Fruit fly (Drosophila melanogaster) whole organism, wandering third instar larva: ENCODE measurements around the gene Atg18a.

Source experiments
- Abd-B ChIP-seq: fragments of >200 bp; optimal IDR thresholded peaks from 2 replicates; lab custom pipeline; 2017; ENCODE audit warnings: missing biosample characterization, missing genetic modification characterization
- CG32264 ChIP-seq: fragments of 200-800 bp; sonication (Bioruptor generic); optimal IDR thresholded peaks from 2 replicates; lab custom pipeline; 2016; ENCODE audit warnings: missing biosample characterization, missing genetic modification characterization
- CG9705 ChIP-seq: fragments of 200-800 bp; sonication (Bioruptor generic); optimal IDR thresholded peaks from 2 replicates; lab custom pipeline; 2018; ENCODE audit warnings: missing biosample characterization, mild to moderate bottlenecking, missing genetic modification characterization
- CrebA ChIP-seq: fragments of 200-800 bp; sonication (Bioruptor generic); optimal IDR thresholded peaks from 2 replicates; lab custom pipeline; 2016; ENCODE audit warnings: missing biosample characterization, mild to moderate bottlenecking, missing genetic modification characterization, borderline replicate concordance
- Dif ChIP-seq: fragments of 200-275, 200-300 bp; sonication (Bioruptor generic); optimal IDR thresholded peaks from 2 replicates; lab custom pipeline; 2018; ENCODE audit warnings: missing biosample characterization, missing genetic modification characterization; ENCODE audit not compliant: partially characterized antibody
- GATAd ChIP-seq: sonication (Bioruptor generic); optimal IDR thresholded peaks from 2 replicates; lab custom pipeline; 2016; ENCODE audit warnings: missing biosample characterization, missing genetic modification characterization
- HLH106 ChIP-seq: fragments of 200-800 bp; optimal IDR thresholded peaks from 3 replicates; lab custom pipeline; 2019; ENCODE audit warnings: missing biosample characterization, mild to moderate bottlenecking, missing genetic modification characterization, moderate library complexity
- Hnf4 ChIP-seq: fragments of 200-800 bp; sonication (Bioruptor generic); optimal IDR thresholded peaks from 2 replicates; lab custom pipeline; 2016; ENCODE audit warnings: missing biosample characterization, mild to moderate bottlenecking, missing genetic modification characterization
- Hr78 ChIP-seq: fragments of >200 bp; optimal IDR thresholded peaks from 2 replicates; lab custom pipeline; 2017; ENCODE audit warnings: missing biosample characterization, missing genetic modification characterization
- Hr83 ChIP-seq: fragments of 200-300 bp; sonication (Bioruptor generic); optimal IDR thresholded peaks from 2 replicates; lab custom pipeline; 2016; ENCODE audit warnings: missing biosample characterization, mild to moderate bottlenecking, missing genetic modification characterization, moderate library complexity; ENCODE audit not compliant: poor library complexity, severe bottlenecking
- Jra ChIP-seq: sonication (Bioruptor generic); optimal IDR thresholded peaks from 2 replicates; lab custom pipeline; 2016; ENCODE audit warnings: missing biosample characterization, missing genetic modification characterization
- Mio ChIP-seq: sonication (Bioruptor generic); optimal IDR thresholded peaks from 2 replicates; lab custom pipeline; 2016; ENCODE audit warnings: missing biosample characterization, missing genetic modification characterization
- Myc ChIP-seq: fragments of >200 bp; optimal IDR thresholded peaks from 2 replicates; lab custom pipeline; 2017
- N ChIP-seq: fragments of >200 bp; optimal IDR thresholded peaks from 2 replicates; lab custom pipeline; 2018; ENCODE audit warnings: missing biosample characterization, missing external identifiers, missing genetic modification characterization
- OdsH ChIP-seq: fragments of 200-800 bp; sonication (Bioruptor generic); optimal IDR thresholded peaks from 2 replicates; lab custom pipeline; 2016; ENCODE audit warnings: missing biosample characterization, mild to moderate bottlenecking, missing genetic modification characterization
- Rel ChIP-seq, 2 experiments: fragments of 200-800 bp; sonication (Bioruptor generic) in 1 of 2; optimal IDR thresholded peaks; 2 replicates in 1 of 2; 3 replicates in 1 of 2; lab custom pipeline; 2016 to 2019; ENCODE audit warnings: mild to moderate bottlenecking in 2 of 2, missing biosample characterization in 2 of 2, missing genetic modification characterization in 2 of 2, moderate library complexity in 1 of 2
- Sp1 ChIP-seq: fragments of 200-800 bp; sonication (Bioruptor generic); optimal IDR thresholded peaks from 3 replicates; lab custom pipeline; 2019; ENCODE audit warnings: missing biosample characterization, mild to moderate bottlenecking, missing genetic modification characterization, moderate library complexity
- Vsx2 ChIP-seq: fragments of 200-300, 225-300 bp; sonication (Bioruptor generic); optimal IDR thresholded peaks from 2 replicates; lab custom pipeline; 2018; ENCODE audit warnings: missing biosample characterization, missing genetic modification characterization; ENCODE audit not compliant: partially characterized antibody
- br ChIP-seq: fragments of 200-800 bp; sonication (Bioruptor generic); optimal IDR thresholded peaks from 2 replicates; lab custom pipeline; 2016; ENCODE audit warnings: missing biosample characterization, missing genetic modification characterization
- brk ChIP-seq: fragments of 200-800 bp; sonication (Bioruptor generic); optimal IDR thresholded peaks from 2 replicates; lab custom pipeline; 2016; ENCODE audit warnings: missing biosample characterization, mild to moderate bottlenecking, missing genetic modification characterization
- dl ChIP-seq, 2 experiments: fragments of 175-275, 200-275 bp in 1 of 2; fragments of 200-275 bp in 1 of 2; sonication (Bioruptor generic); optimal IDR thresholded peaks; lab custom pipeline; 2018; ENCODE audit warnings: mild to moderate bottlenecking in 2 of 2, missing biosample characterization in 2 of 2, missing genetic modification characterization in 2 of 2, moderate library complexity in 2 of 2; ENCODE audit not compliant: partially characterized antibody in 2 of 2, insufficient read depth in 1 of 2
- dmrt93B ChIP-seq: fragments of 200-800 bp; sonication (Bioruptor generic); optimal IDR thresholded peaks from 2 replicates; lab custom pipeline; 2018; ENCODE audit warnings: missing biosample characterization, mild to moderate bottlenecking, missing genetic modification characterization
- dsf ChIP-seq: sonication (Bioruptor generic); optimal IDR thresholded peaks from 2 replicates; lab custom pipeline; 2016; ENCODE audit warnings: missing biosample characterization, missing genetic modification characterization, borderline replicate concordance
- ey ChIP-seq: fragments of 200-800 bp; sonication (Bioruptor generic); optimal IDR thresholded peaks from 2 replicates; lab custom pipeline; 2016; ENCODE audit warnings: missing biosample characterization, missing genetic modification characterization
- foxo ChIP-seq, 2 experiments: fragments of 200-800 bp; sonication (Bioruptor generic); optimal IDR thresholded peaks; 2 replicates in 1 of 2; 3 replicates in 1 of 2; lab custom pipeline; 2016 to 2017; ENCODE audit warnings: missing biosample characterization in 2 of 2, missing genetic modification characterization in 2 of 2
- fru ChIP-seq: fragments of 200-800 bp; sonication (Bioruptor generic); optimal IDR thresholded peaks from 3 replicates; lab custom pipeline; 2016; ENCODE audit warnings: missing biosample characterization, mild to moderate bottlenecking, missing genetic modification characterization
- h ChIP-seq: fragments of 200-800 bp; sonication (Bioruptor generic); optimal IDR thresholded peaks from 3 replicates; lab custom pipeline; 2016; ENCODE audit warnings: missing biosample characterization, mild to moderate bottlenecking, missing genetic modification characterization
- jim ChIP-seq: fragments of 175-275, 200-325 bp; sonication (Bioruptor generic); optimal IDR thresholded peaks from 2 replicates; lab custom pipeline; 2016; ENCODE audit warnings: missing biosample characterization, mild to moderate bottlenecking, missing genetic modification characterization
- lola ChIP-seq: fragments of >200 bp; optimal IDR thresholded peaks from 2 replicates; lab custom pipeline; 2017; ENCODE audit warnings: missing biosample characterization, missing genetic modification characterization
- pan ChIP-seq: fragments of >200 bp; optimal IDR thresholded peaks from 2 replicates; lab custom pipeline; 2017
- psq ChIP-seq: fragments of 200-800 bp; sonication (Bioruptor generic); optimal IDR thresholded peaks from 3 replicates; lab custom pipeline; 2017; ENCODE audit warnings: missing biosample characterization, mild to moderate bottlenecking, missing genetic modification characterization, moderate library complexity
- rgr ChIP-seq: fragments of 200-800 bp; sonication (Bioruptor generic); optimal IDR thresholded peaks from 3 replicates; lab custom pipeline; 2016; ENCODE audit warnings: missing biosample characterization, mild to moderate bottlenecking, missing genetic modification characterization
- sage ChIP-seq: fragments of 200-800 bp; sonication (Bioruptor generic); optimal IDR thresholded peaks from 2 replicates; lab custom pipeline; 2016; ENCODE audit warnings: missing biosample characterization, mild to moderate bottlenecking, missing genetic modification characterization
- sv ChIP-seq: fragments of 200-800 bp; sonication (Bioruptor generic); optimal IDR thresholded peaks from 3 replicates; lab custom pipeline; 2016; ENCODE audit warnings: missing biosample characterization, missing genetic modification characterization
- tai ChIP-seq: sonication (Bioruptor generic); optimal IDR thresholded peaks from 2 replicates; lab custom pipeline; 2016; ENCODE audit warnings: missing biosample characterization, missing genetic modification characterization
- usp ChIP-seq: fragments of >200 bp; optimal IDR thresholded peaks from 2 replicates; lab custom pipeline; 2017; ENCODE audit warnings: missing biosample characterization, missing genetic modification characterization
- woc ChIP-seq: sonication (Bioruptor generic); optimal IDR thresholded peaks from 2 replicates; lab custom pipeline; 2016; ENCODE audit warnings: missing biosample characterization, mild to moderate bottlenecking, missing genetic modification characterization

The Atg18a gene

DNA sequence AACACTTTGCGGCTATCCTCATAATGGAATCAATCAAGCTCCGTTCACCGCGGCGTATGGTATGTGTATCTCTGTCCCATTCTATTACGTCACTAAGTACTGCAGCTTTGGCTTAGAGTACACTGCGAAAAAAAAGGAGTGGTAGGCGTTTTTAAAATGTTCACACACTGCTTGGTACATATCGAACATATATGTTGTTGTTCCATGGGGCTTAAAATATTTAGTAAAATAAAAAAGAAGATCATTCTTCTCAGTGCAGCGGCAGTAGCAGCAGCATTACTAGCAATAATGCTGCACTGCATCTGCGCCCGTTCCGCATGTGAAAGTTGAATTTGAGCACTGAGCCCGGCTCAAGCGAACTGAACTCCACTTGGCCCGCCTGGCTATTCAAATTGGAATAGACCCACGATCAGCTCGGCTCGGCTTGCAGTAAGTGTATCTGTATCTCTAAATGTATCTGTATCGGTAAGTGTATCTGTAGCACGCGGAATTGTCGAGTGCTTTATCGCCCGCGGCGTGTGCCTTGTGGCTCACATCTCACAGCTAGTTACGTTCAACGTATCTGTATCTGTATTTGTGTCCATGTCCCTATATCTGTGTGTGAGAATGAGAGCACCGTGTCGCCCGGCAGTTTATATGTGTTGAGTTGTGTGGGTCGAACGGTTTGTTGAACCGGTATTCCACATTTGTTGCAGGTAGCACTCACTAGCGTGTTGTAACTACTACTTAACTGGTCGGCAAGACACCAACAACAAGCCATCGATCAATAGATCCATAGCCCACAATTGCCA is 33.3 kb upstream of the Atg18a start:
- TF ChIP-seq dmrt93B (peak; percentile 16), Mio (GFP tag; lab: Kevin White, UChicago) (no peak), lola (GFP tag; lab: Kevin White, UChicago) (no peak), Abd-B (GFP tag; lab: Kevin White, UChicago) (no peak), sage (no peak), OdsH (GFP tag; lab: Kevin White, UChicago) (no peak), Hr78 (no peak), Jra (no peak), CG32264 (GFP tag; lab: Kevin White, UChicago) (no peak), tai (GFP tag; lab: Kevin White, UChicago) (no peak), woc (peak; percentile 16), Hnf4 (no peak), N (GFP tag; lab: Kevin White, UChicago) (no peak), psq (GFP tag; lab: Kevin White, UChicago) (no peak), ey (GFP tag; lab: Kevin White, UChicago) (peak; percentile 47), CG9705 (no peak), rgr (GFP tag; lab: Kevin White, UChicago) (peak; percentile 45), brk (no peak), sv (GFP tag; lab: Kevin White, UChicago) (peak; percentile 39), br (GFP tag; lab: Kevin White, UChicago) (peak; percentile 8), Rel (GFP tag; optimal IDR thresholded peaks at IDR 0.05; lab: Kevin White, UChicago) (no peak), Rel (tag; optimal IDR thresholded peaks at IDR 0.05; lab: Kevin White, UChicago) (no peak), pan (lab: Kevin White, UChicago) (no peak), Hr83 (GFP tag; lab: Kevin White, UChicago) (no peak), Vsx2 (GFP tag; lab: Kevin White, UChicago) (no peak), jim (GFP tag; lab: Kevin White, UChicago) (no peak), fru (GFP tag; lab: Kevin White, UChicago) (peak; percentile 64), GATAd (GFP tag; lab: Kevin White, UChicago) (no peak), usp (GFP tag; lab: Kevin White, UChicago) (no peak), Myc (no peak), CrebA (GFP tag; lab: Kevin White, UChicago) (no peak), foxo (GFP tag; optimal IDR thresholded peaks at IDR 0.05; lab: Kevin White, UChicago) (peak in 1 of 2 experiments; percentile 6), dl (GFP tag; optimal IDR thresholded peaks at IDR 0.05; lab: Kevin White, UChicago; ENCODE audit: insufficient read depth in 1 of 2, partially characterized antibody in 2 of 2) (no peak), h (peak; percentile 2), Sp1 (no peak), HLH106 (tag; lab: Kevin White, UChicago) (peak; percentile 10), Dif (GFP tag; lab: Kevin White, UChicago) (no peak)
- TF ChIP-seq, all 38 proteins: peak for 10

DNA sequence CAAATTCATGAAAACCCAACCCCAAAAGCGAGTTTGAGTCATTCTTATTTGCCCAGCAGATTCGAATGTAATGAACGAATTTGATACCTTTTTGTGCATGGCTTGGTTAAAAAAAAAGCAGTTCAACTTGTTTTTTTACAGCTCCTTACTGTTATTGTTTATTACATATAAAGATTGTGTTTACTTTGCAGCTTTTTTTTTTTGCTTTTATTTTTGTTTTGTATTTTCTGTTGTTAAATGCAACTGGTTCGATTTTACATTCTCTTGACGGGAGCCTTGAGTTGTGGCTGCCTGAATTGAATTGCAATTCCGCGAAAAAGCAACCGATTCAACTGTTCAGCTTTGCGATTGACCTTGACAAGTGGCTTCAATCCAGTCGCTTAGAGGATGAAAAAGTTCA is 32.1 kb upstream of the Atg18a start:
- TF ChIP-seq psq (GFP tag; lab: Kevin White, UChicago) = no peak
- no peak for TF ChIP-seq Hr83 (GFP tag; lab: Kevin White, UChicago)
- no peak for TF ChIP-seq CrebA (GFP tag; lab: Kevin White, UChicago)
- TF ChIP-seq rgr (GFP tag; lab: Kevin White, UChicago) = no peak
- no peak for TF ChIP-seq fru (GFP tag; lab: Kevin White, UChicago)
- TF ChIP-seq pan (lab: Kevin White, UChicago) = no peak
- no peak for TF ChIP-seq dsf
- TF ChIP-seq Jra = no peak
- no peak for TF ChIP-seq sv (GFP tag; lab: Kevin White, UChicago)
- TF ChIP-seq OdsH (GFP tag; lab: Kevin White, UChicago) = no peak
- no peak for TF ChIP-seq br (GFP tag; lab: Kevin White, UChicago)
- no peak for TF ChIP-seq tai (GFP tag; lab: Kevin White, UChicago)
- no peak for TF ChIP-seq Myc
- TF ChIP-seq sage = no peak
- TF ChIP-seq h = no peak
- TF ChIP-seq Vsx2 (GFP tag; lab: Kevin White, UChicago) = no peak
- TF ChIP-seq, all 38 proteins: peak for 0
